Fruit fly (Drosophila melanogaster) Kc167 (cell line): ENCODE results near the gene Cp16.

Experiments
- Sin3A ChIP-seq: fragments of >200 bp; optimal IDR thresholded peaks from 2 replicates; lab custom pipeline; 2018; ENCODE audit warnings: missing external identifiers
- ttk ChIP-seq: sonication (Bioruptor generic); optimal IDR thresholded peaks from 2 replicates; lab custom pipeline; 2017; ENCODE audit warnings: missing external identifiers

- TF ChIP-seq Sin3A (lab: Kevin White, UChicago), result no peak
- no peak for TF ChIP-seq ttk (lab: Kevin White, UChicago)
Observed at dm6 chr3L:8731494-8731994, at the start of gene Cp16.
